Fruit fly (Drosophila melanogaster) whole organism, larva: ENCODE results near the gene CG9926.

ENCODE experiments used
- noc ChIP-seq: fragments of 200-800 bp; sonication (Bioruptor generic); optimal IDR thresholded peaks from 3 replicates; lab custom pipeline; 2019; ENCODE audit warnings: missing biosample characterization, mild to moderate bottlenecking, missing genetic modification characterization, moderate library complexity

Gene CG9926

DNA sequence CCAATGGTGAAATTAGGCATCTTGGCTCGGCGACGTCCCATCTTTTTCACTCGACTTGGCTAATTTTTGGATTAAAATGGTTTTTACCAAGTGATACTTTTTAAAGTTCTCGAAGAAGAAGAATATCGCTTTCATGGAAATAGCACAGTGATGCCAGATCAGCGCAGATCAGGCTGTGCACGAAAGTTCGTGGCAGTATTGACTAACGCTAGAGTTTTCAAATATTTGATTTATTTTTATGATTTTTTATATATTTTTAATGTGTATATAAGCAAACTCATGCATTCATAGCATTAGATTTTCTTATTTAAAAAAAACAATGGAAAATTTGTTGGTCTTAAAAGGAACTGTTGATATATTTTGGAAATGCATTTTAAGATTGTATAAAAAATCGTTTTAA is at the start of gene CG9926:
Gene CG9926 (minus strand): TSS at position 101 of the 400 bp plus-strand sequence.
- no peak for TF ChIP-seq noc (tag; lab: Kevin White, UChicago)

DNA sequence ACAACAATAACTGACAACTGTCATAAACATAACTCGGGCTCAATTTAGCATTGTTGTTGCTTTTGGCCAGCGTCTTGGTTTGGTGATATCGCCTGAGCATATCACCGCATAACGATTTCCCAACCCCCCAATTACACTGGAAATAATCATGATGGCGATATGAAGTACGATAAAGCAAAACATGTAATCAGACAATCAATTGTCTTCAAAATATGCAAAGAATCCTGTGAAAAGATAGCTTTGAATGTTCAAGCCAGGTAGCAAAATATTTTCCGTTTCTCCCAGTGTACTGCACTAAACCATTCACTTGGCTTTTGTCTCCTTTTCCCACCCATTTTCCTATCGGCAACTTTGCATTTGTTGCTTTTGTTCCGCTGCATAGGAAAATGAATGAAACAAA is 48.6 kb upstream of the CG9926 start:
- no peak for TF ChIP-seq noc (tag; lab: Kevin White, UChicago)

DNA sequence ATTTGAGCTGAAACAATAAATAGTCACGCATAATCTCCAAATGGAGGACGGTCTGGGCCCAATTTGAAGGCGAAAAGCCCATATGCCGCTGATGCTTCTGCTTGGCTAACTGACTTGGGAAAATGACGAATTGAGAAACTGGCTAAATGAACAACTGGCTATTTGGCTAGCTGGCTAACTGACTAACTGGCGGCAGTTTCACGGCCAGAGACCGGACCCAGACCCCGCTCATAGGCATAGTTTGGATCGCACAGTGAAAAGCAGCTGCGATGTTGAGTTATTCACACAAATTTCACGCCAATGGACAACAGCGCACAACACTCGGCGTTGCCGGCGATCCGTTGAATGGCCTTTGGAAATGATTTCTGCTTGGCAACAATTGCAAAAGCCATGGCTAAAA is 47.7 kb upstream of the CG9926 start:
- TF ChIP-seq noc (tag; lab: Kevin White, UChicago), result no peak

DNA sequence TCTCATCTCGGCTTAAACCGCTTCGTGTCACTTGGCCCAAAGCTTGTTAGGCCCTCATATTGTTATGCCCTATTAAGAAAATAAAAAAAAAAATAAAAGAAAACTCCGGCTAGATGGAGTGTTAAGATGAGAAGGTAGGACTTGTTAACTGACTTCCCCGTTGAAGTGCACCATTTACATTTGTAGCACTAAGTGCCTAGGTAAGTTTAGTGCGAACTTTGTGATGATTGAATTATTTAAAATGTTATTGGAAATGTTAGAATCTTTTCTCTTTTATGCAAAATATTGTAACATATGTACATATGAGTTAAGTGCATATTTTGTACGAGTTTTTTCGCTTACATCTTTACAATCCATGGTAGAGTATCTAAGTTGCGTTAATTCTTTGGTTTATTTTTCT is 47.2 kb upstream of the CG9926 start:
- no peak for TF ChIP-seq noc (tag; lab: Kevin White, UChicago)

DNA sequence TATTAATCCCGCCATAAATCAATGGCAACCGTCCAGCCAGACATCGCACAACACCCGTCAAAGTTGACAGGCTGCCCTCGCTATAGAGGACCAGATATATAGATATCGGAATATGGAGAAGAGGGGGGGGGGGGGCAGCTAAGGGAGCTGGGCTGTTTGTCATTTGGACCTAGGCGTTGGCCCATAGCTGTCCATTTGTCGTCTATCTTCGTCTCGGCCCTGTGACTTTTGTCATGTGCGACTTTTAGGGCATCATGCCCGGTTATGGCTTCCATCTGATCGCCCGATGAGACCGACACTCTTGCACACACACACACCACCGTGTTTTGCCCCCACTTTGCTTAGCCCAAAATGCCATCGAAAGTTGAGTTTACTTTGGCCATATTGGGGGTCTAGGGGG is 46.8 kb upstream of the CG9926 start:
- no peak for TF ChIP-seq noc (tag; lab: Kevin White, UChicago)

DNA sequence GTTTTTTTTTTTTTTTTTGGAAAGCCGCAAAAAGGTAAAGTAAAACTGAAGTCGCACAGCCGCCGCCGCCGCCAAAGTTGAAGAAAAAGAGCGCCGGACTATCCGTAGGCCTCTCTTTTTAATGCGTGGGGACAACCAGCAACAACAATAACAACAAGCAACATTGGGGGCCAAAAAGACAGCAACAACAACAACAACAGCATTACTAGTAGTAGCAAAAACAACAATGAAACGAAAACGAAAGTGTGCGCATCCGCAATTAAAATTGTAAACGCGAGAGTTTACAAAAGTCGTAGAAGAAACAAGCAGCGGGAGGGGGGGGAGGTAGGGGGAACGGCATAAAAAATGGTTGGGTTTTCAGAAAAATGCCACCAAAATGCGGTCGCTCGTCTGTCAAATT is 45.0 kb upstream of the CG9926 start:
- no peak for TF ChIP-seq noc (tag; lab: Kevin White, UChicago)

DNA sequence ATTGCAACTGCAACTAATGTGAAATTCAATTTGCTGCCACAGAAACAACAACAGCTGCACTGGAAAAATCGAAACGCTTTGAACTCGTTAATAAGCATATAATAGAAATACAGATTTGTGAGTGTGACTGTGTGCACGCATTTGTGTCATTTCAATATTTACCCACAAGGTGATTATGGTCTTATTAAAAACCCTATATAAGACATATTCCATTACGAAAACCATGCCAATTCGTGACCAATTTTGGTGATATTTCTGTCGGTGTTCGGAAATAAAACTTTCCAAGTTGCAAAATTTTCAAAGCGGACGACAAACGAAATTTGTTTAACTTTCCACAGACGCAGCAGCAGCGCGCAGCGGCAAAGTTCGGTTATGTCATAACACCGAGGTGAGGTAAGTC is 44.5 kb upstream of the CG9926 start:
- TF ChIP-seq noc (tag; lab: Kevin White, UChicago), result no peak

DNA sequence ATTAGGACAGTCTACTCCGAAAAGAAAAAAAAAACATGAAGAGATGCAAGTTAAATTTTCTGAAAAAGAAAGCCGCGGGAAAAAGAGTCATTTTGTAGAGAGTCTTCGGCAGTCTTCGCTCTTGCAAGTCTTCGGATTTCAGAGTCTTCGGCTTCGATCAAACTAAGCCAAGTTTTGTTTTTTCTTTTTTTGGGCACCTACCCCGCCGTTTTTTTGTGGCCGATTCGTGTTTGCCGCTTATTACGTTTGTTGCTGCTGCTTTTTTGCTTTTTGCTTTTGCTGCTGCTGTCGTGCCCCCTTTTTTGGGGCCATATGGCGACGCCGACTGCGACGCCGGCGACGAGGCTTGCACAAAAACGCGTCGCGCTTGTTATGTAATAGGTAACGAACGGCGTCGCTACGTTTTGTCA is 41.2 kb upstream of the CG9926 start:
- no peak for TF ChIP-seq noc (tag; lab: Kevin White, UChicago)

DNA sequence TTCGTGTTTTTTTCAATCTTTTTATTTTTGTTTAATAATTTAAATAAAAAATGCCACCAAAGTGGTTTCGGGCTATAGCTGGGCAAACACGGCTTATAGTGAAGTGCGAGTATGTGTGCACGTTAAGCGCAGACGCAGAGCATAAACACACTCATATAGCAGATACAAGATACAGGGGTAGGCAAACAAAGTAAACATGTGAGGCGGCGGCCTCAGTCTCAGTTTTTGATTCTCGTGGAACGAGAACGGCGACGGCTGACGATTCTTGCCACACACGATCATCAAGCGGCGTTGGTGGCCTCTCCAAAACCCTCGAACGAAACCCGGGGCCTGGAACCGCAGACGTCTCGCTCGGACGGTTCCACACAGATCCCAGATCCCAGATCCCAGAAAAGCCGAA is 39.2 kb upstream of the CG9926 start:
- TF ChIP-seq noc (tag; lab: Kevin White, UChicago), result no peak

DNA sequence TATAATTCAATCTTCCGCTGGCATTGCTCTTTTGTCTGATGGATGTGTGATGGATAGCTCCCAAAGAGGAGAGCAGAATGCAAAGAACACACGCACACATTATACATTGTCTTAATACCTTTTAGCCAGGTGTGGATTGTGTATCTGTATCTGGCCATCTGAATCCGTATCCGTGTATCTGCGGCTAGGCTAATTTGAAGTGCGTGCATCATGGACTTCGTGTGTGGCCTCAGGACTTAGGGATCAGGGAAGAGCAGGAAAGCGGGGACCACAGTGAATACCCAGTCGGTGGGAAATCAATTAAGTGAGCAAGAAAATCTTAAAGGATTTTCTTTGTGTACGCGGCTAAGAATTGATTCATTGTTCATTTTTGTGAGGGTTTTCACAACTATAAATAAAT is 38.5 kb upstream of the CG9926 start:
- TF ChIP-seq noc (tag; lab: Kevin White, UChicago), result no peak

DNA sequence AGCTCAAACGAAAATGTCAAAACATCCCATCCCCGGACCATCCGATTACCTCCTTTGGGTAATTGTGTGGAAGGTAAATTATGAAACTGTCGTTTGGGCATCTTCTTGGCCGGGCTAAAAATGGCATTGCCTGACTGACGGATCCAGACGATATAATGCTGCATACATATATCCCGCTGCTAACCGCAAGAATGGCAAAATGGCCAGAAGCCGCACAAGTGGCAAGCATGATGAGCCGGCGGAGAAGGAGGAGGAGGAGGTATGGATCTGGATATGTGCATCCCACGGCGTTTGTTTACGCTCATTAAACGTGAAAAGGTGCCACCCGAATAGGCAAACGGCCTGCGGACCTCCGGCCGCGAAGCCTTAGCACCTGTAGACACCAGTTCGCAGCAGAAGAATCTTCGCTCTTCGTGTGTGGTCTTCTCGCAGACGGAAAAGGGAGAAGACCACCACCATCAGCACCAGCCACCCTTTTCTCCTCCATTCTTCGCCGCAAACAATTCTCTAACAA is 38.0 kb upstream of the CG9926 start:
- TF ChIP-seq noc (tag; lab: Kevin White, UChicago), result no peak

DNA sequence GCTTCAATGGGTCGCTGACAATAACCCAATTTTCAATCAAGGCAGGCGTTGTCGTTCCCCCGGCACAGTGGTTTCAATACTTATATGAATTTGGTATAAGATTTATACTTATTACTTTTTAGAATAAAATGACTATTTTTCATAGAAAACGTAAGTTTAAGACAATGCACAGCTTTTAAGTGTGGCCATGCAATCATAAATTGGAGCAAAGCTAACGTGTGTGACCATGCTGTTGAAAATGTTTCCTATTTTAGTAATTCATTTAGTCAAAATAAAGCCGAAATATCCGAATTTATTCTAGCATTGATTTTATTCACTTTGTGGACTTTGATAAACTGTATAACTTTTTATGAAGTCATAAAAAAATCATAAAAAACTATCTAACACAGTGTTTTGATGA is 35.7 kb upstream of the CG9926 start:
- no peak for TF ChIP-seq noc (tag; lab: Kevin White, UChicago)

DNA sequence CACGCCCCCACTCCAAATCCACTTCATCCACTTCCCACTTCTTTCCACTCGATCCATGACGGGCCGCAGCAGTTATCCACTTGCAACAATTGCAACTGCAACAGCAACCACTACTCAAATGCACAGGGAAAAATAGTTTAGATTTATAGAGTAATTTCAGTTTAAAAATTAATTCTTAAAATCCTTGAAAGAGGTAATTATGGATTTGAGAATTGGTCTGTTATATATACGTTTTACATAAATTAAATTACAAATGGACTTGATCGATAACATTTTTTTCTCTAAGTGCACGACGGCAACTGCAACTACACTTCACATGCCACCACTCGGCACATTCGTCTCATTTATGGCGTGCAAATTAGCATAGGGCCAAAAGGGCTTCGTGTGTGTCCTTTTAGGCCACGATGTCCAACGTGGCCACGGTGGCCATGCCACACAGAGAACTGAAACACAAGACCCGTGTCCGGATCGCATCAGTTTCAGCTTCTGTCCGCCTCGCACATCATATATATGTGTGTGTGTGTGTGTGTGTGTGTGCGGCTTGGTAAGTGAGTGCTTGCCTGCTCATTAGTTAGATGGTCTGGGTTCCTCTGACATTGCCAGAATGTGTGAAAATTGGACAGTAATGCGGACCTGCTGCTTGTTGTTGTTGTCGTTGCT is 34.1 kb upstream of the CG9926 start:
- TF ChIP-seq noc (tag; lab: Kevin White, UChicago), result no peak

DNA sequence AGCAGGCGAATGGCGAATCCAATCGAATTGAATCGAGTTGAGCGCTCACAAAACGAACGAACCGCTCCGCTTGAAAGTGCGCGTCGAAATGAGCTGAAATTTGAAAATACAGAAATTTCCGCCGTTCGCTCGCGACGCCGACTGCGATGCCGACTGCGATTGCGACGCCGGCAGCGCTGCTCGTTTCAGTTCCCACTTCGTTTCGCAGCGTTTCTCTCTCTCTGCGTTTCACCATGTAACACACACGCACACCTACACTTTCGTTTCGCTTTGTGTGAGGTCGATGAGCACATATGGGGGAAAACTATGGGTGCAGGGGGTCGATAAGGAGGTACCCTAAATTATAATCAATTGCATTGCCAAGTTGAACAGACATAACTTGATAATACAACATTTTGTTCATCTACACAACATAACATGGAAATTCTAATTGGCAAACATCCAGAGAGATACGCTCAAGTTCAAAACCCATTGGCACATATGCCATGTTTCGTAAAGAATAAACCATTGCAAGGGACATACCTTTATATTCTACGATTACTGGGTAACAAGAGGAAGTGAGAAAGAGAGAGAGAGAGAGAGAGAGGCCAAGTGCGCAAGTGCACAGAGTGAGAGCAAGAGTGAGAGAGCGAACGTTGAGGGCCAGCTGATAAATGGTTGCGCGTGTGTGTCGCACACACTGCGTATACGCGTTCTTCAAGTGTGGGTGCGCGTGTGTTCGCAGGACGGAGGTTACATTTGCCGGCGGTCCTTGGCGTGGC is 32.5 kb upstream of the CG9926 start:
- TF ChIP-seq noc (tag; lab: Kevin White, UChicago), result peak; percentile 94

DNA sequence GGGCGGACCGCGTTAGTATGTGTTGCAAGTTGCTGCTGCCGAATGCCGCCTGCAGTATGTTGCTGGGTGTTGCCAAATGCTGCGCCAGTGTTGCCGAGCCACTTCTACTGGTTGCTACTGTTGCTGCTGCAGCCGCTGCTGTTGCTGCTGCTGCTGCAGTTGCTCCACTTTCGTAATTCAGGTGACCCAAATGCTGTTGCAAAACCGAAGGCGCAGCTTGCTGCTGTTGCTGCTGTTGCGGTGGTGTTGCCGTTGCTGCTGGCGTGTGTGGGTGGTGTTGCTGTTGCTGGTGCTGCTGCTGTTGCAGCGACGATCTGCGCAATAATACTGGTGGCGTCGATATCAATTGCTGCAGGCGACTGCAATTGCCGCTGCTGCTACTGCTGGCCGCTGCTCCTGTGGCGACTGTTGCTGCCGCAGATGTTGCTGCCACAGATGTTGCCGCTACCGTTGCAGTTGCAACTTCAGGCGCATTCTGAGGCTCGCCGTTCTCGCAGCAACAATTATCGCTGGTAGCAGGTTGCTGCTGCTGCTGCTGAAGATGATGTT is 31.4 kb upstream of the CG9926 start:
- TF ChIP-seq noc (tag; lab: Kevin White, UChicago), result no peak

DNA sequence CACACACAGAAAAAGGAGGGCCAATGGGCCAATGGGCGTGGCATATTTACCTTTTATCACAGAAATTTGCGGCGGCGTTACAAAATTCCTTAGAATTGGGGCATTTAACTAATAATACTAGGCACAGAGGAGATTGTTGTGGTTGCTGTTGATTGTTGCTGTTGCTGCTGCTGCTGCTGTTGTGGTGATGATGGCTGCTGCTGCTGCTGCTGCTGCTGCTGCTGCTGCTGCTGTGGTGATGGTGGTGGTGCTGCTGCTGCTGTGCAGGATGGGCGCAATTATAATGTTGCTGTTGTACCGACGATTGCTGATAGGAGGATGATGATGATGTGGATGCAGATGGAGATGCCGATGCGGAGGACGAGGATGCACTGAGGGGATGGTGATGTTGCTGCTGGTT is 30.6 kb upstream of the CG9926 start:
- TF ChIP-seq noc (tag; lab: Kevin White, UChicago), result no peak

DNA sequence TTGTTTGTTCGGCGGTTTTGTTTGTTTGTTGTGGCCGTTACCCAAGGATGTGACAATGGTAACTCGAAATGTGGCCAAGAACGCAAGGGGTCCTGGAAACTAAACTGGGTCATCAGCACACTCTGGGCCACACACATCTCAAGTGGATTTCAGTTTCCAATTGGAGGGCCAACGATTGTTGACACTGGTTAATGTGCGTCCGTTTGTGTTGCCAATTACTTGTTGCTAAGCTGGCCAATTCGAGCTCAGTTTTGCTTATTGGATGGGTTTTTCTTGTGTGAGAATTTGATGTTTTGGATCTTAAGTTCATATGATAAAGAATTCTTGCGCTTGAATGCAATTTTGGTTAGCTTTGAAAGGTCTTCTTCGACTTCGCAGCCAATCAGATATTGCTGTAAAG is 30.0 kb upstream of the CG9926 start:
- TF ChIP-seq noc (tag; lab: Kevin White, UChicago), result no peak
